Worm (Caenorhabditis elegans) whole organism, L1 larva: ENCODE results near the gene C27A7.8.

Source experiments
- elt-2 ChIP-seq: sonication (generic microtip); optimal IDR thresholded peaks from 2 replicates; lab custom pipeline; 2016; ENCODE audit warnings: missing genetic modification characterization, mild to moderate bottlenecking, inconsistent platforms, missing compliant biosample characterization, missing genetic modification reagents
- lin-39 ChIP-seq: fragments of 150-350 bp; optimal IDR thresholded peaks from 2 replicates; lab custom pipeline; 2014; ENCODE audit warnings: missing biosample characterization, missing genetic modification reagents, missing genetic modification characterization
- lsy-2 ChIP-seq, 2 experiments: fragments of 150-350 bp; optimal IDR thresholded peaks; 2 replicates each; lab custom pipeline; 2014; ENCODE audit warnings: missing biosample characterization in 2 of 2, missing genetic modification characterization in 2 of 2
- mep-1 ChIP-seq: fragments of 150-350 bp; optimal IDR thresholded peaks from 2 replicates; lab custom pipeline; 2014; ENCODE audit warnings: missing biosample characterization, missing genetic modification characterization
- nhr-12 ChIP-seq: sonication (generic microtip); optimal IDR thresholded peaks from 2 replicates; lab custom pipeline; 2017; ENCODE audit warnings: missing biosample characterization, missing genetic modification characterization
- nhr-76 ChIP-seq: sonication (generic microtip); optimal IDR thresholded peaks from 2 replicates; lab custom pipeline; 2017; ENCODE audit warnings: missing biosample characterization, missing genetic modification characterization
- snpc-4 ChIP-seq: fragments of 150-350 bp; optimal IDR thresholded peaks from 2 replicates; lab custom pipeline; 2014; ENCODE audit warnings: missing biosample characterization, missing genetic modification characterization
- unc-86 ChIP-seq: sonication (generic microtip); optimal IDR thresholded peaks from 2 replicates; lab custom pipeline; 2016; ENCODE audit warnings: missing genetic modification characterization, missing compliant biosample characterization

- no peak for TF ChIP-seq nhr-76 (tag; lab: Kevin White, UChicago)
- no peak for TF ChIP-seq nhr-12 (tag; lab: Kevin White, UChicago)
- no peak for TF ChIP-seq snpc-4 (tag; lab: Kevin White, UChicago)
- no peak for TF ChIP-seq mep-1 (tag; lab: Kevin White, UChicago)
- TF ChIP-seq elt-2 = no peak
- TF ChIP-seq lsy-2 (tag; optimal IDR thresholded peaks at IDR 0.05; lab: Kevin White, UChicago) = no peak
- TF ChIP-seq unc-86 (tag; lab: Kevin White, UChicago) = no peak
- no peak for TF ChIP-seq lin-39 (tag; lab: Kevin White, UChicago)
Measured at ce11 chrV:12103920-12104319, 49.0 kb upstream of the C27A7.8 start, which contains the start of gene nhr-153.
